Worm (Caenorhabditis elegans) whole organism, midembryonic: ENCODE data around the gene C50F4.4.

Experiments used
- T22C8.4 ChIP-seq: fragments of 200-800 bp; sonication (Bioruptor generic); IDR thresholded peaks from 2 replicates; pipeline ENCODE4 v1.3.6; 2022; ENCODE audit warnings: missing genetic modification characterization, missing compliant biosample characterization
- cog-1 ChIP-seq: sonication (generic microtip); optimal IDR thresholded peaks from 2 replicates; lab custom pipeline; 2016; ENCODE audit warnings: missing genetic modification characterization, missing compliant biosample characterization
- flt-1 ChIP-seq: fragments of 200-800 bp; sonication (Bioruptor generic); IDR thresholded peaks from 2 replicates; pipeline ENCODE4 v1.3.6; 2022; ENCODE audit warnings: missing genetic modification characterization, missing compliant biosample characterization
- klf-2 ChIP-seq: fragments of 200-800 bp; sonication (Bioruptor generic); conservative IDR thresholded peaks from 2 replicates; pipeline ENCODE4 v1.3.6; 2022; ENCODE audit warnings: missing genetic modification reagents, missing genetic modification characterization, missing compliant biosample characterization
- med-1 ChIP-seq: sonication (generic microtip); optimal IDR thresholded peaks from 2 replicates; lab custom pipeline; 2017; ENCODE audit warnings: missing genetic modification characterization, mild to moderate bottlenecking, missing compliant biosample characterization, antibody characterized with exemption, missing genetic modification reagents; ENCODE audit not compliant: insufficient read depth
- ref-1 ChIP-seq: fragments of 200-800 bp; sonication (Bioruptor generic); conservative IDR thresholded peaks from 2 replicates; pipeline ENCODE4 v1.3.6; 2022; ENCODE audit warnings: missing genetic modification reagents, missing genetic modification characterization, missing compliant biosample characterization
- tab-1 ChIP-seq: fragments of 200-800 bp; sonication (Bioruptor generic); IDR thresholded peaks from 2 replicates; pipeline ENCODE4 v1.3.6; 2022; ENCODE audit warnings: missing genetic modification characterization, missing compliant biosample characterization
- ztf-23 ChIP-seq: fragments of 200-800 bp; sonication (Bioruptor generic); IDR thresholded peaks from 2 replicates; pipeline ENCODE4 v1.3.6; 2022; ENCODE audit warnings: missing genetic modification reagents, missing genetic modification characterization, missing compliant biosample characterization
- ztf-29 ChIP-seq: fragments of 200-800 bp; sonication (Bioruptor generic); IDR thresholded peaks from 2 replicates; pipeline ENCODE4 v1.3.6; 2022; ENCODE audit warnings: missing genetic modification reagents, missing genetic modification characterization, missing compliant biosample characterization

The C50F4.4 gene

DNA sequence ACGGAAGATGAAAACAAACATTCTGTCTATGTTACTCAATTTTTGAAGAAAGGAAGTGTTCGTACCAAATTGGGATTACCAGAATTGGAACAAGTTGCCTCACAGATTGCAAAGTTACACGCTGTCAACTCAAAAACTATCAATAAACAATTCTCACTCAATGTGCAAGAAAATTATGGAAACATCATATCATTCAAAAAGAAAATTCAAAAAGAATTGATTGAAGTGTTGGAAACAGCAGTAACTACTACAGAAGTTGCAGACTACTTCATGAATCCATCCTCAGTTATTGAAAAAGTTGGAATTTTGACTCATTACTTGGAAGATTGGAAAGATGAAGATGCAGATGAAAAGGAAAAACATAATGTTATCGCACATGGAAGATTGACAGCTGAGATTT is 8.6 kb upstream of the C50F4.4 start:
- TF ChIP-seq tab-1 (GFP tag; lab: Robert Waterston, UW) (no peak), cog-1 (tag; lab: Kevin White, UChicago) (no peak), klf-2 (no peak)

DNA sequence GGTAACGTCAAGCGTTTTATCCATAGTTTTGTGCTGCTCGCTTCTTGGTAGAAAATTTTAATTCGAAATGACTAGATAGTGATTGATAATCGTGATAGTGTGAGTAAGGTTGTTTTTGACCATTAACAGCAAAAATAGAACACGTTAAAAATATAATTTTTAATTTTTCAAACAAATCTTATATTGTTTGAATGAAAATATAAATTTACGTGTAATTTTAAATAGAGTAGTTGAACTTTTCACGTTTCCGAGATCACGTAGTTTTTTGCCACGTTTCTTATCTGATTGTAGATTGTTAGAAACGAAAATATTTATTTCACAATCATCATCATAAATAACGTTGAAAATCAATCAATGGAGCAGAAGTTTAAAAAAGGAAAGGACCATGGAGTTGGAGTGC is 5.1 kb upstream of the C50F4.4 start, which contains the start of the genes C50F4.10 and pfk-1.2:
TSS of gene C50F4.10 (minus strand) at position 101 of the 400 bp plus-strand sequence.
TSS of gene pfk-1.2 (plus strand) at position 325 of the 400 bp plus-strand sequence.
- TF ChIP-seq flt-1 (GFP tag; lab: Robert Waterston, UW) (no peak), ztf-23 (no peak), tab-1 (GFP tag; lab: Robert Waterston, UW) (no peak), med-1 (no peak), T22C8.4 (no peak), klf-2 (no peak)

ce11 chrV:9534621-9535020 is 1.9 kb upstream of the C50F4.4 start, which contains the start of gene tag-329:
tag-329 (plus strand) TSS chrV:9534921.
- no peak for TF ChIP-seq klf-2
- no peak for TF ChIP-seq med-1
- no peak for TF ChIP-seq ref-1 (GFP tag; lab: Robert Waterston, UW)
- TF ChIP-seq ztf-29 (GFP tag; lab: Robert Waterston, UW), result no peak
- no peak for TF ChIP-seq ztf-23
- no peak for TF ChIP-seq tab-1 (GFP tag; lab: Robert Waterston, UW)
- TF ChIP-seq cog-1 (tag; lab: Kevin White, UChicago), result no peak
- no peak for TF ChIP-seq flt-1 (GFP tag; lab: Robert Waterston, UW)
- no peak for TF ChIP-seq T22C8.4

ce11 chrV:9539638-9540037 is 3.1 kb downstream of the C50F4.4 start, which contains the start of gene C50F4.12:
C50F4.12 (minus strand) TSS chrV:9539738.
- TF ChIP-seq med-1, result no peak
- no peak for TF ChIP-seq T22C8.4
- TF ChIP-seq ztf-23, result no peak

ce11 chrV:9541506-9541905 is 4.9 kb downstream of the C50F4.4 start, which contains the start of gene C50F4.16:
C50F4.16 (minus strand) TSS chrV:9541606.
- TF ChIP-seq ztf-23 (no peak), flt-1 (GFP tag; lab: Robert Waterston, UW) (no peak), klf-2 (no peak), cog-1 (tag; lab: Kevin White, UChicago) (no peak), med-1 (no peak), tab-1 (GFP tag; lab: Robert Waterston, UW) (no peak), ref-1 (GFP tag; lab: Robert Waterston, UW) (no peak), ztf-29 (GFP tag; lab: Robert Waterston, UW) (no peak)

DNA sequence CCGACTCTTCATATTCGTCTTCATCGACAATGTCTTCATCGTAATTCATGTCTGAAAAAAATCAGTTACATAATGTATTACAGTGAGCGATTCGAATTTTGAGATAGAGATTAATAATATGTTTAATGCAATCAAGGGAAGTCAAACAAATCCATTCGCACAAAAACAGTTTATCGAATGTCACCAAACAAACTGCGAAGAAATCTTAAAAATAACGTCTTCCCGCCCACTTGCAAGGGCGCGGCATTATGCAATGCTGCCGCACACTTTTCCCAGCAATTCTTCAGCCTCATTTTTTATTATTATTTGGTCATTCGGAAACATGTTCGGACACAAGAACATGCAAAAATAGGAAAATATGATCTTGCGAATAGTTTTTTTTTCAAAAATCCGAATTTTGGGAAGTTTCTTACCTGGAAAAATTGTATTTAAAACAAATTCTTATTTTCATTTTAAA is 7.6 kb downstream of the C50F4.4 start, which contains the start of gene mdf-1:
TSS of gene mdf-1 (minus strand) at position 51 of the 457 bp plus-strand sequence.
- TF ChIP-seq flt-1 (GFP tag; lab: Robert Waterston, UW) (0 out of 2 replicates have a peak, but pooled peaks have one; percentile 52), tab-1 (GFP tag; lab: Robert Waterston, UW) (no peak), cog-1 (tag; lab: Kevin White, UChicago) (no peak), klf-2 (0 out of 2 replicates have a peak, but pooled peaks have one; percentile 35), T22C8.4 (no peak), med-1 (peak; percentile 28), ref-1 (GFP tag; lab: Robert Waterston, UW) (0 out of 2 replicates have a peak, but pooled peaks have one; percentile 33), ztf-29 (GFP tag; lab: Robert Waterston, UW) (no peak), ztf-23 (peak; percentile 67; the same call in 1 of the 2 replicates)

DNA sequence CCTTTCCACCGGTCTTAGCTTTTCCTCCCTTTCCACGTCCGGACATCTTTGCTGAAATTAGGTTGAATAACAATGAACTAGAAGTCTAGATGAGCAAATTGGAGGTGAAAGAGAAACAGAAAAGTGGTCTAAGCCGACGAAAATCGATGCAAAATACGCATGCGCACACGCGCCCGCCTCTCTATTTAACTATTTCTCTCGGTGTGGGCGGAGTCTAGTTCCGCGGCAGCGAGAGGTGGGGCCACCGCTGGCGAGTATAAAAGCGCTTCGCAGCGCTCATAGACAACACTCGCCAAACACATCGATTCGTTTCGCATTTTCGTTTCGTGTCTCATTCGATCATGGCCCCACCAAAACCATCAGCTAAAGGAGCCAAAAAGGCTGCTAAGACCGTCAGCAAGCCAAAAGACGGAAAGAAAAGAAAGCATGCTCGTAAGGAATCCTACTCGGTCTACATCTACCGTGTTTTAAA is 8.7 kb downstream of the C50F4.4 start, which contains the start of the genes his-35 and his-41:
TSS of gene his-35 (minus strand) at position 51 of the 472 bp plus-strand sequence.
TSS of gene his-41 (plus strand) at position 299 of the 472 bp plus-strand sequence.
- no peak for TF ChIP-seq ref-1 (GFP tag; lab: Robert Waterston, UW)
- no peak; the same call in 1 of the 2 replicates for TF ChIP-seq ztf-23
- no peak for TF ChIP-seq med-1
- 0 out of 2 replicates have a peak, but pooled peaks have one; percentile 9 for TF ChIP-seq flt-1 (GFP tag; lab: Robert Waterston, UW)
- TF ChIP-seq ztf-29 (GFP tag; lab: Robert Waterston, UW), result 0 out of 2 replicates have a peak, but pooled peaks have one; percentile 20
- no peak for TF ChIP-seq tab-1 (GFP tag; lab: Robert Waterston, UW)
- peak; percentile 46 for TF ChIP-seq T22C8.4
- TF ChIP-seq cog-1 (tag; lab: Kevin White, UChicago), result no peak

- TF ChIP-seq flt-1 (GFP tag; lab: Robert Waterston, UW) (no peak), ztf-23 (no peak), ztf-29 (GFP tag; lab: Robert Waterston, UW) (no peak)
Measured at ce11 chrV:9546042-9546581, 9.5 kb downstream of the C50F4.4 start, which contains the start of gene C50F4.6. C50F4.6 (plus strand) TSS chrV:9546092.

DNA sequence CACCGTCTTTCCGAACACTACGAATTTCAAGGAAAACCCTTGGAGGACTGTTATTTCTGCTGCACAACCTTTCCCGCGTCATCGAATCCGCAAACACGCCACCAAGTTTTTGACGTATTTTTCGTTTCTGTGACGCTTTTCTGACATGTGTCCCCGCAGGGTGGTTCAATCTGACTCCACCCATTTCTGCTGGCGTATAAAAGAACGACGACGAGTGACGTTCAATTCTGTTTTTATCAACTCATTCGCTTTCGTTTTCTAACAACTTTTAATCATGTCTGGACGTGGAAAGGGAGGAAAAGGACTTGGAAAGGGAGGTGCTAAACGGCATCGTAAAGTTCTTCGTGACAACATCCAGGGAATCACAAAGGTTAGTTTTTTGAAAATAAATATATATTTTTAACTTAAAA is 10.3 kb downstream of the C50F4.4 start, which contains the start of gene his-37:
TSS of gene his-37 (plus strand) at position 246 of the 410 bp plus-strand sequence.
- TF ChIP-seq tab-1 (GFP tag; lab: Robert Waterston, UW) (peak; percentile 50; the same call in 1 of the 2 replicates), T22C8.4 (no peak), cog-1 (tag; lab: Kevin White, UChicago) (peak; percentile 93), ztf-23 (peak; percentile 83), flt-1 (GFP tag; lab: Robert Waterston, UW) (peak; percentile 81)

DNA sequence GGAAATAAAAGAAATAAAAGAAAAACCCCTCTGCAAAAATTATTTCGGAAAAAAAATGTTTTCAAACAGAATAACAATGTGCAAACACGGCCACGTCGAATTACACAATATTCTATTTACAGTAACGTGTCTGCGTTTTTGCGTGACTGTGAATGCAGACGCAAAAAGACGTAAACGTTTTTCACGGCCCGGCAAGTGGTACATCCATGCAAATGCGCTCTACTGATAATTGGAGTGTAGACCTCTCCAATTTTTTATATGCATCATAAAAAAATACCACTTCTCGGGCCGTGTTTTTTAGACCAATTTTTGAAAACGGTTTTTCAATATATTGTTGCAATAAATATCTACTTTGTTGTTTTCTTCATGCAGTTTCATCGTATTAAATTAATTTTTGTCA is 12.9 kb downstream of the C50F4.4 start, which contains the start of gene nstp-10:
TSS of gene nstp-10 (minus strand) at position 378 of the 400 bp plus-strand sequence.
- TF ChIP-seq cog-1 (tag; lab: Kevin White, UChicago) (peak; percentile 23), klf-2 (no peak)
